Fruit fly (Drosophila melanogaster): ENCODE results near the gene CG2701.

Gene CG2701

DNA sequence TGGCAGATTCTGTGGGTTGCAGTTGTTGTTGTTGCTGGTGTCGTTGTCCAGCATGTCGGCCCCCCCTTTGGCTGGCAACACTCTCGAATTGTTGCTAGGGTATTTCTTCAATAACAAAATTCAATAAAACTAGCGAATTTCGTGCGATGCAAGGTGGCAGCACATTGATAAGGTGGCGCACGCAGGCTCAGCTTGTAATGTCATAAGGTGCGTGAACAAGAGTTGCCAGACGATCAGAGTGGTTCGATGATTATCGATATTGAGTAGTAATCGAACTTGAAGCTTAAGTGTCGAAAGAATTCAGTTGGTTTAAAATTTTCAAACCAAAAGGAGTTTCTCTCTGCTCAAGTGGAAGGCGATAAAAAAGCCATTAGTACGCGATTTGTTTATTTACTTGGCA, at the start of gene CG2701:
Gene CG2701, minus strand, starts transcription at position 206 of the 400 bp plus-strand sequence.
- TF ChIP-seq CG9797 (GFP tag; optimal IDR thresholded peaks at IDR 0.05) (peak; percentile 8), CG16813 (GFP tag; IDR thresholded peaks at IDR 0.05; ENCODE audit: partially characterized antibody) (peak; percentile 65), HmgZ (tag; optimal IDR thresholded peaks at IDR 0.05) (peak; percentile 70), Doc3 (GFP tag; IDR thresholded peaks at IDR 0.05; ENCODE audit: partially characterized antibody) (peak; percentile 31; the same call in 1 of the 3 replicates), amos (GFP tag; IDR thresholded peaks at IDR 0.05; ENCODE audit: partially characterized antibody) (peak; percentile 77), ac (GFP tag; optimal IDR thresholded peaks at IDR 0.05) (no peak), Sin3A (optimal IDR thresholded peaks at IDR 0.05) (peak; percentile 30), grau (tag; optimal IDR thresholded peaks at IDR 0.05) (no peak), prd (optimal IDR thresholded peaks at IDR 0.05) (no peak), prd (GFP tag; IDR thresholded peaks at IDR 0.05) (no peak), MESR4 (GFP tag; optimal IDR thresholded peaks at IDR 0.05) (peak; percentile 87), ci (GFP tag; IDR thresholded peaks at IDR 0.05) (0 out of 3 replicates have a peak, but pooled peaks have one; percentile 17), CG13775 (GFP tag; optimal IDR thresholded peaks at IDR 0.05) (no peak), CG4854 (GFP tag; optimal IDR thresholded peaks at IDR 0.05) (no peak), zen2 (GFP tag; IDR thresholded peaks at IDR 0.05; ENCODE audit: partially characterized antibody) (peak; percentile 49; the same call in 1 of the 3 replicates), Hsf (GFP tag; optimal IDR thresholded peaks at IDR 0.05) (peak; percentile 22), HLH4C (GFP tag; IDR thresholded peaks at IDR 0.05; ENCODE audit: partially characterized antibody) (peak; percentile 72), hbn (GFP tag; IDR thresholded peaks at IDR 0.05; ENCODE audit: partially characterized antibody) (peak; percentile 56; the same call in 1 of the 2 replicates), Jarid2 (GFP tag; optimal IDR thresholded peaks at IDR 0.05) (no peak), Side (GFP tag; optimal IDR thresholded peaks at IDR 0.05) (no peak), bcd (GFP tag; optimal IDR thresholded peaks at IDR 0.05) (no peak), ERR (GFP tag; optimal IDR thresholded peaks at IDR 0.05) (peak; percentile 6), CG15479 (GFP tag; optimal IDR thresholded peaks at IDR 0.05) (no peak), aop (GFP tag; IDR thresholded peaks at IDR 0.05) (no peak), E2f2 (GFP tag; IDR thresholded peaks at IDR 0.05) (peak; percentile 77), dati (GFP tag; IDR thresholded peaks at IDR 0.05) (no peak), fd3F (GFP tag; optimal IDR thresholded peaks at IDR 0.05) (no peak), Fer3 (tag; optimal IDR thresholded peaks at IDR 0.05) (no peak), Elba2 (GFP tag; optimal IDR thresholded peaks at IDR 0.05) (peak; percentile 12), Hr3 (GFP tag; optimal IDR thresholded peaks at IDR 0.05) (no peak), vnd (GFP tag; IDR thresholded peaks at IDR 0.05; ENCODE audit: partially characterized antibody) (peak; percentile 54; the same call in 2 of the 3 replicates), NFAT (GFP tag; IDR thresholded peaks at IDR 0.05) (no peak), trem (tag; optimal IDR thresholded peaks at IDR 0.05) (peak; percentile 56), CG9817 (tag; optimal IDR thresholded peaks at IDR 0.05) (no peak), unc-4 (GFP tag; IDR thresholded peaks at IDR 0.05; ENCODE audit: partially characterized antibody) (peak; percentile 66), lbe (GFP tag; optimal IDR thresholded peaks at IDR 0.05) (no peak), wek (GFP tag; optimal IDR thresholded peaks at IDR 0.05) (no peak), Dip3 (GFP tag; optimal IDR thresholded peaks at IDR 0.05) (peak; percentile 24), gfzf (GFP tag; optimal IDR thresholded peaks at IDR 0.05) (peak; percentile 32), CG7372 (GFP tag; IDR thresholded peaks at IDR 0.05) (no peak), Dfd (GFP tag; optimal IDR thresholded peaks at IDR 0.05) (no peak), gem (tag; optimal IDR thresholded peaks at IDR 0.05) (no peak), Myb (GFP tag; optimal IDR thresholded peaks at IDR 0.05) (peak; percentile 94), CG3847 (GFP tag; IDR thresholded peaks at IDR 0.05) (peak; percentile 41; the same call in 1 of the 2 replicates), CG10267 (tag; optimal IDR thresholded peaks at IDR 0.05) (peak; percentile 9), repo (GFP tag; optimal IDR thresholded peaks at IDR 0.05) (no peak), CG4617 (GFP tag; optimal IDR thresholded peaks at IDR 0.05; ENCODE audit: borderline replicate concordance) (peak; percentile 78), row (GFP tag; IDR thresholded peaks at IDR 0.05) (peak; percentile 65), CG2678 (tag; optimal IDR thresholded peaks at IDR 0.05) (no peak), CG8478 (optimal IDR thresholded peaks at IDR 0.05) (no peak), Sry-δ (GFP tag; optimal IDR thresholded peaks at IDR 0.05) (peak; percentile 77)

Data from whole organism, embryonic.